Worm (Caenorhabditis elegans) whole organism, L4/young adult: Measurements from ENCODE around the gene Y69E1A.8.

ENCODE experiments used
- W03F9.2 ChIP-seq: fragments of 150-350 bp; optimal IDR thresholded peaks from 2 replicates; lab custom pipeline; 2014; ENCODE audit warnings: missing biosample characterization, missing genetic modification characterization
- dao-5 ChIP-seq: sonication (generic microtip); optimal IDR thresholded peaks from 2 replicates; lab custom pipeline; 2016; ENCODE audit warnings: missing genotype, missing genetic modification characterization, moderate library complexity, missing compliant biosample characterization
- him-1 ChIP-seq: sonication (generic microtip); optimal IDR thresholded peaks from 2 replicates; lab custom pipeline; 2016; ENCODE audit warnings: missing genotype, missing genetic modification reagents, missing genetic modification characterization, missing compliant biosample characterization

DNA sequence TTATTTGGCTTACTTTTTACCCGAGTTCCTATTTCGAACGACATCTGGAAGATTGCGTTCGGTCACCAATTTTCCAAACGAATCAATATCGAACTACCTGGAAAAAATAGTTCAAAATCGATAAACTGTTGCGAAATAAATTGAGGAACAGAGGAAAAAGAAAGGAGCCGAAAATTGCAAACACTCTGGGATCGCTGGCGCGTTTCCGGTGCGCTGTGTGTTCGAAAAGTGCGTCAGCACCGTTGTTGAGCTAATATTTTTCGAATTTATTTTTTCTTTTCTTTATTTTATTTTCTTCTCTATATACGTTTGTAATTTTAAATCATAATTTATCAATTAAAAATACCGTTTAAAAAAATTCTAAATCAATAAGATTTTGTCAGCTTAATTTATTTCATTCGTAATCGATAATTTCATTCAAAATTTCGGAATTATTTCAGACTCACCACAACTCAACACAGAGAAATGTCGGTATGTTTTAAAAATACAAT, 33.3 kb upstream of the Y69E1A.8 start, which contains the start of the genes dnc-1 and lsm-7:
- TF ChIP-seq W03F9.2 (tag; lab: Kevin White, UChicago) (peak; percentile 81), him-1 (peak; percentile 21), dao-5 (no peak)
